Fruit fly (Drosophila melanogaster): ENCODE results near the gene Atg16.

- no peak for TF ChIP-seq CG30431 (GFP tag; optimal IDR thresholded peaks at IDR 0.05)
- no peak for TF ChIP-seq Lhr (GFP tag; optimal IDR thresholded peaks at IDR 0.05)
- TF ChIP-seq CG9876 (GFP tag; optimal IDR thresholded peaks at IDR 0.05): no peak
- TF ChIP-seq so (GFP tag; IDR thresholded peaks at IDR 0.05): no peak
- no peak for TF ChIP-seq CG5180 (GFP tag; optimal IDR thresholded peaks at IDR 0.05)
- no peak for TF ChIP-seq CG7987 (GFP tag; optimal IDR thresholded peaks at IDR 0.05)
- TF ChIP-seq Ravus (GFP tag; IDR thresholded peaks at IDR 0.05): no peak
- no peak for TF ChIP-seq sna (GFP tag; IDR thresholded peaks at IDR 0.05; ENCODE audit: partially characterized antibody)
- TF ChIP-seq gcm2 (GFP tag; optimal IDR thresholded peaks at IDR 0.05): no peak
- TF ChIP-seq p53 (GFP tag; optimal IDR thresholded peaks at IDR 0.05): no peak
- TF ChIP-seq ken (GFP tag; IDR thresholded peaks at IDR 0.05): no peak
- TF ChIP-seq CG31388 (GFP tag; optimal IDR thresholded peaks at IDR 0.05): no peak
- no peak for TF ChIP-seq Tbp (GFP tag; optimal IDR thresholded peaks at IDR 0.05)
These were observed 12.2 kb upstream of the Atg16 start for dm6 chr3R:29847126-29847525.

All from whole organism, embryonic.